Worm (Caenorhabditis elegans) whole organism, midembryonic: ENCODE data around the gene eak-3.

Experiments
- T22C8.4 ChIP-seq: fragments of 200-800 bp; sonication (Bioruptor generic); IDR thresholded peaks from 2 replicates; pipeline ENCODE4 v1.3.6; 2022; ENCODE audit warnings: missing genetic modification characterization, missing compliant biosample characterization
- cog-1 ChIP-seq: sonication (generic microtip); optimal IDR thresholded peaks from 2 replicates; lab custom pipeline; 2016; ENCODE audit warnings: missing genetic modification characterization, missing compliant biosample characterization
- flt-1 ChIP-seq: fragments of 200-800 bp; sonication (Bioruptor generic); IDR thresholded peaks from 2 replicates; pipeline ENCODE4 v1.3.6; 2022; ENCODE audit warnings: missing genetic modification characterization, missing compliant biosample characterization
- klf-2 ChIP-seq: fragments of 200-800 bp; sonication (Bioruptor generic); conservative IDR thresholded peaks from 2 replicates; pipeline ENCODE4 v1.3.6; 2022; ENCODE audit warnings: missing genetic modification reagents, missing genetic modification characterization, missing compliant biosample characterization
- med-1 ChIP-seq: sonication (generic microtip); optimal IDR thresholded peaks from 2 replicates; lab custom pipeline; 2017; ENCODE audit warnings: missing genetic modification characterization, mild to moderate bottlenecking, missing compliant biosample characterization, antibody characterized with exemption, missing genetic modification reagents; ENCODE audit not compliant: insufficient read depth
- ref-1 ChIP-seq: fragments of 200-800 bp; sonication (Bioruptor generic); conservative IDR thresholded peaks from 2 replicates; pipeline ENCODE4 v1.3.6; 2022; ENCODE audit warnings: missing genetic modification reagents, missing genetic modification characterization, missing compliant biosample characterization
- tab-1 ChIP-seq: fragments of 200-800 bp; sonication (Bioruptor generic); IDR thresholded peaks from 2 replicates; pipeline ENCODE4 v1.3.6; 2022; ENCODE audit warnings: missing genetic modification characterization, missing compliant biosample characterization
- ztf-23 ChIP-seq: fragments of 200-800 bp; sonication (Bioruptor generic); IDR thresholded peaks from 2 replicates; pipeline ENCODE4 v1.3.6; 2022; ENCODE audit warnings: missing genetic modification reagents, missing genetic modification characterization, missing compliant biosample characterization
- ztf-29 ChIP-seq: fragments of 200-800 bp; sonication (Bioruptor generic); IDR thresholded peaks from 2 replicates; pipeline ENCODE4 v1.3.6; 2022; ENCODE audit warnings: missing genetic modification reagents, missing genetic modification characterization, missing compliant biosample characterization

The eak-3 gene

DNA sequence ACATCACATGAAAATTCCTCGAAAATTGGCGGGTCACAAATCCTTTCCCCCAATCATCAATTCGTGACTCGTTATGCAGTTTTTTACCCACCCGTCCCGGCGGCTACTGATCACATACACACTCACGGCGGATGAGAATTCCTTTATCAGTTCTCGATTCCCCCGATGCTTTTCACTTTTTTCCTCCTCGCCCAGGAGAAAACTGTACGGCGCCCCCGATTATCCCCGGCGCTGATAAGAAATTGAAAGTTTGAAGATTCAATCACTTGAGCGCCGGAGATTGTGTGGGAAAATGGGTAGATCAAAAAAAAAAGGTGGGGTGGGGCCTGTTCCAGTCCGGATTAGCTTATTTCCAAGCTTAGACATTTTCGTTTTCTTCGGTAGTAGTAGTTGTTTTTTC, 28.5 kb downstream of the eak-3 start:
- TF ChIP-seq med-1 (GFP tag; lab: Kevin White, UChicago) (no peak), ztf-23 (GFP tag; lab: Robert Waterston, UW) (no peak), T22C8.4 (GFP tag; lab: Robert Waterston, UW) (no peak), klf-2 (GFP tag; lab: Robert Waterston, UW) (no peak), cog-1 (tag; lab: Kevin White, UChicago) (no peak), ztf-29 (no peak), flt-1 (no peak), tab-1 (GFP tag; lab: Robert Waterston, UW) (no peak), ref-1 (no peak)

DNA sequence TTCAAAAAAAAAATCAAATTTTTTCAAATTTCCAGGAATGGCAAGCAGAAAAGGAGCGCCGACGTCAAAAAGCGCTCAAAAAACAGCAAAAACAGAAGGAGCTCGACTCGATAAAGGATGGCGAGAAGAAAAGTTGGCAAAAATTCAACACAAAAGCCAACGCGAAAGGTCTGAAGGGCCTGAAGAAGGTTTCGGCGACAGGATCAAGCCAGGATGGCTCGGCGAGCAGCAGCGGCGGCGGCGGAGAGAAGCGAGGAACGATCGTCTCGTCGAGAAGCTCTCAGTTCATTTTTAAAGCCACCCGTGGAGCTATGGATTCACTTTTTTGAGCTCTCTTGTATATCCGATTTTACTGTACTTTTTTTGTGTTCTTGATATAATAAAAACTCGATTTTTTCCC, 31.5 kb downstream of the eak-3 start:
- TF ChIP-seq T22C8.4 (GFP tag; lab: Robert Waterston, UW), result no peak
- no peak for TF ChIP-seq ztf-23 (GFP tag; lab: Robert Waterston, UW)
- TF ChIP-seq ref-1, result no peak
- no peak for TF ChIP-seq klf-2 (GFP tag; lab: Robert Waterston, UW)
- no peak for TF ChIP-seq med-1 (GFP tag; lab: Kevin White, UChicago)
- TF ChIP-seq tab-1 (GFP tag; lab: Robert Waterston, UW), result no peak
- no peak for TF ChIP-seq cog-1 (tag; lab: Kevin White, UChicago)
- no peak for TF ChIP-seq flt-1
- no peak for TF ChIP-seq ztf-29

DNA sequence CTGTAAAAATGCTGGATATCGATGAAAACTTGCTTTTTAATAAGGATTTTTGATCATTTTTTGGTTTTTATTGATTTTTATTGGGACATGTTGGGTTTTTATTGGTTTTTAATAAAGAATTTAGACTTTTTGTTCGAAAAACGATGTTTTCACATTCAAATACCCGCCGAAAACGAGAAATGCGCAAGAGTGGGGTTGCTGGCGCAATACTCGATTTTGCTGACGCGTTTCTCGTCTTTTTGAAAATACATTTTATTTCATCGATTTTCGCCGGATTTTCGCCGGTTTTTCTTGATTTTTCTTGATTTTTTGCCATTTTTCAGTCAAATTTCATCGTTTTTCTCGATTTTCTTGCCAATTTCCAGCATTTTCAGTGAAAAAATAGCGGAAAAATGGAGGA, 33.6 kb downstream of the eak-3 start, which contains the start of gene smr-1:
TSS of gene smr-1 (plus strand) at position 375 of the 400 bp plus-strand sequence.
- no peak for TF ChIP-seq ztf-29
- TF ChIP-seq tab-1 (GFP tag; lab: Robert Waterston, UW), result peak; percentile 40; the same call in 1 of the 2 replicates
- TF ChIP-seq ztf-23 (GFP tag; lab: Robert Waterston, UW), result peak; percentile 78
- no peak for TF ChIP-seq ref-1
- TF ChIP-seq T22C8.4 (GFP tag; lab: Robert Waterston, UW), result peak; percentile 40; the same call in 1 of the 2 replicates
- 0 out of 2 replicates have a peak, but pooled peaks have one; percentile 53 for TF ChIP-seq klf-2 (GFP tag; lab: Robert Waterston, UW)
- TF ChIP-seq flt-1, result 0 out of 2 replicates have a peak, but pooled peaks have one; percentile 51
- TF ChIP-seq med-1 (GFP tag; lab: Kevin White, UChicago), result peak; percentile 35

DNA sequence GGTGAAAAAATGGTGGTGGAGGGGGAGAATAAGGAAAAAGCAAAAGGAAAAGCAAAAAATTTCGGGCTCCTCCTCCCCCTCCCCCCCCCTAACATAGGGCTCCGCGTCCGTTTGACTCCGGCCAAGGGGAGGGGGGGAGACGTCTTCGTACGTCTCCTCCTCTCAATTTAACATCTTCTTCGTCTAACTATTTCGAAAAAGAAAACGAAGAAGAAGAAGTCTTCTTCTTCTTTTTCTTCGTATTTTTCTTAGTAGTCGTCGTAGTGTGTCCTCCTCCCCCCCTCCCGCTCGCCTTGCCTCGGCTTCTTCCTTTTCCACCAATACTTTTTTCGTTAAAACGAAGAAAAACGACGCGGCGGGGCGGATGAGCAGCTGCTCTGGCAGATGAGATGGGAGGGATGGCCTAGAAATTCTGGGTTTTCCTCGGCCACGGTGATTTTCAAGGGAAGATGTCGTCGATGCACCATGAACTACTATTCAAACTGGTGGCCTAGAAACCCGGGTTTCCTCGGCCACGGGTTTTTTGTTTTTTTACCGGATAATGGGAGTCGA, 39.5 kb downstream of the eak-3 start:
- TF ChIP-seq T22C8.4 (GFP tag; lab: Robert Waterston, UW) (no peak), ztf-29 (no peak), med-1 (GFP tag; lab: Kevin White, UChicago) (no peak), klf-2 (GFP tag; lab: Robert Waterston, UW) (no peak), ref-1 (no peak), ztf-23 (GFP tag; lab: Robert Waterston, UW) (no peak), cog-1 (tag; lab: Kevin White, UChicago) (no peak), tab-1 (GFP tag; lab: Robert Waterston, UW) (no peak)

ce11 chrIII:1135925-1136324, 40.4 kb downstream of the eak-3 start, which contains the start of gene lgc-46:
Gene lgc-46 (minus strand): TSS chrIII:1136025.
- TF ChIP-seq med-1 (GFP tag; lab: Kevin White, UChicago) (no peak), ref-1 (no peak), klf-2 (GFP tag; lab: Robert Waterston, UW) (no peak), cog-1 (tag; lab: Kevin White, UChicago) (no peak), ztf-23 (GFP tag; lab: Robert Waterston, UW) (no peak), tab-1 (GFP tag; lab: Robert Waterston, UW) (no peak), T22C8.4 (GFP tag; lab: Robert Waterston, UW) (no peak), ztf-29 (no peak), flt-1 (no peak)

- TF ChIP-seq cog-1 (tag; lab: Kevin White, UChicago) (no peak), ref-1 (no peak), ztf-23 (GFP tag; lab: Robert Waterston, UW) (no peak), ztf-29 (no peak), tab-1 (GFP tag; lab: Robert Waterston, UW) (no peak), med-1 (GFP tag; lab: Kevin White, UChicago) (no peak), T22C8.4 (GFP tag; lab: Robert Waterston, UW) (no peak), flt-1 (no peak), klf-2 (GFP tag; lab: Robert Waterston, UW) (no peak)
Observed at ce11 chrIII:1131532-1131931, 44.8 kb downstream of the eak-3 start.

ce11 chrIII:1125494-1125893, 50.9 kb downstream of the eak-3 start:
- TF ChIP-seq med-1 (GFP tag; lab: Kevin White, UChicago), result no peak
- peak; percentile 50; the same call in 1 of the 2 replicates for TF ChIP-seq T22C8.4 (GFP tag; lab: Robert Waterston, UW)
